Worm (Caenorhabditis elegans): ENCODE data around the gene hlh-27.
A peak's percentile ranks its signal among the peaks of the same experiment; 100 is the strongest.
"Not testable (repeated sequence)": the region's sequence is repeated elsewhere in the genome, so short reads cannot be mapped to it uniquely, and the experiment has no call there.

The hlh-27 gene

DNA sequence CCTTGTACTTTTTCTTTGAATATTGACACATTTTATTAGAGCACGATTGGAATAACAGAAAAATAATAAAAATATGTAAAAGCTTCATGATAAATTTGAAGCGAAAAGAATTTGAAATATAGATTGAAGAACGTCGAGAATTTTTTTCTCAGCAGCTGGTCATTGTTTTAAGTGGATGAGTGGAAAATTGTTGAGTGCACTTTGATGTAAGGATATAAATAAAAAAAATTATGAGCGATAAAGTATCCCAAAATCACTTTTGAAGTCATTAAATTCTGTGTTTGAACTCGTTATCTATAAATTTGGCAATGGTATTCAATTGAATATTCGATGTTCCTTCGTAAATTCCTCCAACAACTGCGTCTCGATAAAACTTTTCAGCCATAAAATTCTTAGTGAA lies 4.8 kb upstream of the hlh-27 start, which contains the start of gene ins-13:
ins-13 (minus strand) TSS at position 101 of the 400 bp plus-strand sequence.
- TF ChIP-seq tra-4 (tag; optimal IDR thresholded peaks at IDR 0.05) = no peak
- TF ChIP-seq ama-1 (optimal IDR thresholded peaks at IDR 0.05) = no peak
- TF ChIP-seq tbx-37 (GFP tag; conservative IDR thresholded peaks at IDR 0.05) = no peak
- TF ChIP-seq ceh-13 (GFP tag; optimal IDR thresholded peaks at IDR 0.05) = no peak
- TF ChIP-seq hmbx-1 (tag; optimal IDR thresholded peaks at IDR 0.05) = no peak
- TF ChIP-seq scrt-1 (GFP tag; IDR thresholded peaks at IDR 0.05) = no peak
- TF ChIP-seq tbx-11 (GFP tag; IDR thresholded peaks at IDR 0.05) = no peak
- no peak for TF ChIP-seq flt-1 (GFP tag; IDR thresholded peaks at IDR 0.05)
- TF ChIP-seq aly-1 (tag; optimal IDR thresholded peaks at IDR 0.05) = no peak

DNA sequence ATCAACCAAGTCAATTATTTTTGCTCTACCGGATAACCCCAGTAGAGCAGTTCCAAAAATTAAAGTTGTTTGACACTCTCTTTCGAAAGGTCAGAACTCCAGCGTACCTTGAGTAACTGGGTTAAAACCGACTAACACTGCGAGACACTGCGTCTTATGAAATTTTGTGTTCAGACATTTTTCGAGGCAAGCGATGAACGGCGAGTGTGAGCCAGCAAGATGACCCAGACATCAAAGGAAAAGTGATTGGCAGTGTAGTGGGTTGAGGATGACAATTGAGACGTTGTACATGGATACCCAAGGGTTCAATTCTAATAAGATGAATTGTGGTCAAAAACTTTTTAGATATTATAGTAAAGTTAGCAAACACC lies 4.1 kb upstream of the hlh-27 start:
- no peak for TF ChIP-seq tbx-11 (GFP tag; IDR thresholded peaks at IDR 0.05)
- no peak for TF ChIP-seq hmg-4 (GFP tag; optimal IDR thresholded peaks at IDR 0.05)
- no peak for TF ChIP-seq tra-4 (tag; optimal IDR thresholded peaks at IDR 0.05)
- no peak for TF ChIP-seq ceh-13 (GFP tag; optimal IDR thresholded peaks at IDR 0.05)
- no peak for TF ChIP-seq sea-1 (GFP tag; conservative IDR thresholded peaks at IDR 0.05)
- TF ChIP-seq scrt-1 (GFP tag; IDR thresholded peaks at IDR 0.05) = no peak
- TF ChIP-seq tbx-37 (GFP tag; conservative IDR thresholded peaks at IDR 0.05) = no peak
- TF ChIP-seq aly-1 (tag; optimal IDR thresholded peaks at IDR 0.05) = no peak
- no peak for TF ChIP-seq ceh-36 (tag; optimal IDR thresholded peaks at IDR 0.05)
- no peak for TF ChIP-seq pes-1 (GFP tag; IDR thresholded peaks at IDR 0.05)
- TF ChIP-seq hnd-1 (tag; optimal IDR thresholded peaks at IDR 0.05) = no peak
- no peak for TF ChIP-seq B0310.2 (tag; optimal IDR thresholded peaks at IDR 0.05)

ce11 chrII:5543476-5544144 lies 3.6 kb upstream of the hlh-27 start:
- TF ChIP-seq sea-1 (GFP tag; conservative IDR thresholded peaks at IDR 0.05) (peak; percentile 90), tra-4 (tag; optimal IDR thresholded peaks at IDR 0.05) (peak; percentile 88), hnd-1 (tag; optimal IDR thresholded peaks at IDR 0.05) (peak; percentile 59), ceh-36 (tag; optimal IDR thresholded peaks at IDR 0.05) (peak; percentile 85), ceh-13 (GFP tag; optimal IDR thresholded peaks at IDR 0.05) (peak; percentile 30), tbx-11 (GFP tag; IDR thresholded peaks at IDR 0.05) (peak; percentile 85), aly-1 (tag; optimal IDR thresholded peaks at IDR 0.05) (no peak), hmbx-1 (tag; optimal IDR thresholded peaks at IDR 0.05) (peak; percentile 83), tbx-37 (GFP tag; conservative IDR thresholded peaks at IDR 0.05) (peak; percentile 59), ama-1 (optimal IDR thresholded peaks at IDR 0.05) (peak; percentile 100), flt-1 (GFP tag; IDR thresholded peaks at IDR 0.05) (peak; percentile 60; the same call in 1 of the 2 replicates), scrt-1 (GFP tag; IDR thresholded peaks at IDR 0.05) (peak; percentile 78), B0310.2 (tag; optimal IDR thresholded peaks at IDR 0.05) (peak; percentile 91), pes-1 (GFP tag; IDR thresholded peaks at IDR 0.05) (peak; percentile 78), hmg-4 (GFP tag; optimal IDR thresholded peaks at IDR 0.05) (peak; percentile 90), F13C5.2 (tag; optimal IDR thresholded peaks at IDR 0.05) (peak; percentile 95), ets-7 (tag; optimal IDR thresholded peaks at IDR 0.05) (peak; percentile 77)

DNA sequence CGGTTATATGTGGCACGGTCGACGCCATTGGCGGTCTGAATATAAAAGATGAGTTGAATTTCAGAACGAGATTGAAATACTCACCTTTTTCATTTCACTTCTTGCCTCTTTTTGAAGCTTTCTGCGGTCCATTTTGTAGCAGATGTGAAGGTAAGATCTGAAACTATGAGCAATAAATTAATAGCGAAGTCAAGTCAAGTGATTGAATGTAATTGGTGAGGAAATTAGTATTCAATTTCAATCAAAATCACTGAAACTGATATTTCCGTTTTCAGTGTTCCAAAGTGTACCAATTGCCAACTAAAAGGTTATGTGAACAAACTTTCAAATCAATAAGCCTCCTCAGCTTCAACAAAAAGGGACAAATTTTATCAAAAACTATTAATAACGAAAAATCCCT lies 1.7 kb upstream of the hlh-27 start, which contains the start of gene C17C3.24:
C17C3.24 (minus strand) TSS at position 101 of the 400 bp plus-strand sequence.
- no peak for TF ChIP-seq aly-1 (tag; optimal IDR thresholded peaks at IDR 0.05)
- no peak for TF ChIP-seq hmg-4 (GFP tag; optimal IDR thresholded peaks at IDR 0.05)
- TF ChIP-seq tbx-11 (GFP tag; IDR thresholded peaks at IDR 0.05) = no peak
- TF ChIP-seq ama-1 (optimal IDR thresholded peaks at IDR 0.05) = no peak
- TF ChIP-seq ets-7 (tag; optimal IDR thresholded peaks at IDR 0.05) = no peak
- TF ChIP-seq hmbx-1 (tag; optimal IDR thresholded peaks at IDR 0.05) = no peak
- no peak for TF ChIP-seq scrt-1 (GFP tag; IDR thresholded peaks at IDR 0.05)
- TF ChIP-seq hnd-1 (tag; optimal IDR thresholded peaks at IDR 0.05) = no peak
- TF ChIP-seq pes-1 (GFP tag; IDR thresholded peaks at IDR 0.05) = no peak
- TF ChIP-seq B0310.2 (tag; optimal IDR thresholded peaks at IDR 0.05) = no peak
- TF ChIP-seq flt-1 (GFP tag; IDR thresholded peaks at IDR 0.05) = no peak
- no peak for TF ChIP-seq ceh-13 (GFP tag; optimal IDR thresholded peaks at IDR 0.05)
- no peak for TF ChIP-seq ceh-36 (tag; optimal IDR thresholded peaks at IDR 0.05)
- TF ChIP-seq F13C5.2 (tag; optimal IDR thresholded peaks at IDR 0.05) = no peak
- no peak for TF ChIP-seq sea-1 (GFP tag; conservative IDR thresholded peaks at IDR 0.05)
- no peak for TF ChIP-seq tra-4 (tag; optimal IDR thresholded peaks at IDR 0.05)
- no peak for TF ChIP-seq tbx-37 (GFP tag; conservative IDR thresholded peaks at IDR 0.05)

- TF ChIP-seq pes-1 (GFP tag; IDR thresholded peaks at IDR 0.05) (no peak), aly-1 (tag; optimal IDR thresholded peaks at IDR 0.05) (no peak), B0310.2 (tag; optimal IDR thresholded peaks at IDR 0.05) (no peak), scrt-1 (GFP tag; IDR thresholded peaks at IDR 0.05) (no peak), hmg-4 (GFP tag; optimal IDR thresholded peaks at IDR 0.05) (no peak)
Measured at ce11 chrII:5537524-5537923, 2.5 kb downstream of the hlh-27 start, which contains the start of gene C17C3.11. C17C3.11 (plus strand) TSS chrII:5537824.

DNA sequence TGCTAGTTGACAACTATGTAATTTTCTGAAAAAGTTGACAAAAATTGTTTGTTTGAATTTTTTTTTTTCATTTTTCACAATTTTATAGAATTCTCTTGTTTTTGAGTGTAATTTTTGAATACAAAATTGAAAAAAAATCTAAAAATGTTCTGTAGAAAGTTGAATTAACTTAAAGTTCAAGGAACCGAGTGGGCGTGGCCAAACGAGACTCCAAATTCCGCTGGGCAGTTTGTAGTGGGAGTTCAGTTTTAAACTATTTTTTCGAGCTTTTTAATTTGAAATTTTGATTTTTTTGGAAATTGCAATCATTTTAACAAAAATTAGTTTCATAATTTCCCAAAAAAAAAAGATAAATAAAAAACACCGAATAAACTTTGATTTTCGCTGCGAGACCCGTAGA lies 2.9 kb downstream of the hlh-27 start:
- no peak for TF ChIP-seq flt-1 (GFP tag; IDR thresholded peaks at IDR 0.05)
- no peak for TF ChIP-seq hmg-4 (GFP tag; optimal IDR thresholded peaks at IDR 0.05)
- no peak for TF ChIP-seq scrt-1 (GFP tag; IDR thresholded peaks at IDR 0.05)
- no peak for TF ChIP-seq B0310.2 (tag; optimal IDR thresholded peaks at IDR 0.05)
- no peak for TF ChIP-seq ets-7 (tag; optimal IDR thresholded peaks at IDR 0.05)
- TF ChIP-seq tbx-11 (GFP tag; IDR thresholded peaks at IDR 0.05) = no peak
- TF ChIP-seq hmbx-1 (tag; optimal IDR thresholded peaks at IDR 0.05) = no peak
- TF ChIP-seq hnd-1 (tag; optimal IDR thresholded peaks at IDR 0.05) = no peak
- TF ChIP-seq ama-1 (optimal IDR thresholded peaks at IDR 0.05) = no peak
- TF ChIP-seq pes-1 (GFP tag; IDR thresholded peaks at IDR 0.05) = no peak
- TF ChIP-seq tra-4 (tag; optimal IDR thresholded peaks at IDR 0.05) = no peak
- TF ChIP-seq aly-1 (tag; optimal IDR thresholded peaks at IDR 0.05) = no peak
- TF ChIP-seq F13C5.2 (tag; optimal IDR thresholded peaks at IDR 0.05) = no peak
- TF ChIP-seq tbx-37 (GFP tag; conservative IDR thresholded peaks at IDR 0.05) = no peak
- no peak for TF ChIP-seq ceh-13 (GFP tag; optimal IDR thresholded peaks at IDR 0.05)
- TF ChIP-seq ceh-36 (tag; optimal IDR thresholded peaks at IDR 0.05) = no peak
- no peak for TF ChIP-seq sea-1 (GFP tag; conservative IDR thresholded peaks at IDR 0.05)

DNA sequence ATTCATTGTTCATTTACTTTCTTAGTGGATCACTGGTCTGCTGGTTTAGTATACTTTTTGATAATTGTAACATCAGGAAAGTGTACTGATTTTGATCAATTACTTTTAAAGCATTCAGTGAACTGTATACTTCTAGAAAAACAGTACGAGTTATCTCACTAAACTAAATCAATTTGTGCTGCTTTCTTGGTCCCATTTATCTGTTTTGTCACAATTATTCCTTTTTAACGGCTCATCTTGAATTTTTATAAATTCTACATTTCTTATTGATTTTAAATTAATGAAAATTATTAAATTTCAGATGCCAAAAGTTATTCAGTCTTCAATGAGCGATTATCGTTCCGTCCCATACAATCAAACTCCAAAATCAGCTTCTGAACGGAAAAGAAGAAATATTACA lies 5.1 kb downstream of the hlh-27 start, which contains the start of gene hlh-25:
hlh-25 (plus strand) TSS at position 301 of the 400 bp plus-strand sequence.
- not testable (repeated sequence) for TF ChIP-seq sea-1 (GFP tag; conservative IDR thresholded peaks at IDR 0.05); hmbx-1 (tag; optimal IDR thresholded peaks at IDR 0.05); tbx-11 (GFP tag; IDR thresholded peaks at IDR 0.05)
